Worm (Caenorhabditis elegans) whole organism, L4/young adult: ENCODE data around the gene ZK1086.3.
A peak's percentile ranks its signal among the peaks of the same experiment; 100 is the strongest.

Source experiments
- W03F9.2 ChIP-seq: fragments of 150-350 bp; optimal IDR thresholded peaks from 2 replicates; lab custom pipeline; 2014; ENCODE audit warnings: missing biosample characterization, missing genetic modification characterization
- dao-5 ChIP-seq: sonication (generic microtip); optimal IDR thresholded peaks from 2 replicates; lab custom pipeline; 2016; ENCODE audit warnings: missing genotype, missing genetic modification characterization, moderate library complexity, missing compliant biosample characterization
- him-1 ChIP-seq: sonication (generic microtip); optimal IDR thresholded peaks from 2 replicates; lab custom pipeline; 2016; ENCODE audit warnings: missing genotype, missing genetic modification reagents, missing genetic modification characterization, missing compliant biosample characterization

Gene ZK1086.3

DNA sequence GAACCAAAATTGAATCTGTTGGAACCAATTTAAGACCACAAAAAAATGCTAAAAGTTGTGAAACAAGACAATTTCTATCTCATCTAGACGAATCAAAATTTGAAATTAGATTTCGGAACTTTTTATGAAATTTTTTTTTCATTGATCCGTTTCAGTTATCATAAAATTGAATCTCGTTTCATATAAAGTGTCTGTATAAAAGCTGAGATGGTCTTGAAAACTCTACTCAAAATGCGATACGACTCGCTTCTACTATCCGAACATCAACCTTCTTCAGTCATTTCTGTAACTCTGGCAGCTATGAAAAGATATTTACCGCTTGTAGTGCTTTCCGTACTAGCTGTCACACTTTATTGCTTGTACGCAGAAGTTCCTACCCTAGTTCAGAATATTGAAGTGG, at the start of gene ZK1086.3:
ZK1086.3 (plus strand) TSS at position 301 of the 400 bp plus-strand sequence.
- no peak for TF ChIP-seq dao-5
- TF ChIP-seq W03F9.2 (tag; lab: Kevin White, UChicago) = no peak
- no peak for TF ChIP-seq him-1 (tag; lab: Kevin White, UChicago)

ce11 chrX:13743371-13743770, 47.3 kb upstream of the ZK1086.3 start:
- TF ChIP-seq him-1 (tag; lab: Kevin White, UChicago) (no peak), dao-5 (no peak), W03F9.2 (tag; lab: Kevin White, UChicago) (no peak)

ce11 chrX:13744543-13745113, 46.0 kb upstream of the ZK1086.3 start:
- TF ChIP-seq him-1 (tag; lab: Kevin White, UChicago) (no peak), dao-5 (no peak), W03F9.2 (tag; lab: Kevin White, UChicago) (no peak)

DNA sequence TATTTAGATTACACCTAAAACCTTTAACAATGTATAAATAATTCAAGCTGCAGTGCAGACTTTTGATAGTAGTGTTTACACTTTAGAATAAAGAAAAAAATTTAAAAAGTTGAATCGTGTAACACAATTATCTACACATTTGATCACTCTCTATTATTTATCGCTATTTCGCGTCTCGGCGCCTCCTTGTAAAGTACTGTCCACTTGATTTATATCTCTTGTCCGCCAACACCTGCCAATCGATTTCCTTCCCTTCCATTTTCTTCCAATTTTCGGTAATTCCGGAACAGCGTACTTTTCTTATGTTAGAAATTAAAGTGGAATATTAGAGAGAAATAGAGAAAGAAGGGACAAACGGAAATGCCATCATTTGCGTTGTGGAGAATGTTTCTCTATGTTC, 45.1 kb upstream of the ZK1086.3 start:
- TF ChIP-seq dao-5 = no peak
- TF ChIP-seq W03F9.2 (tag; lab: Kevin White, UChicago) = no peak
- no peak for TF ChIP-seq him-1 (tag; lab: Kevin White, UChicago)

ce11 chrX:13746231-13746630, 44.4 kb upstream of the ZK1086.3 start:
- no peak for TF ChIP-seq him-1 (tag; lab: Kevin White, UChicago)
- no peak for TF ChIP-seq W03F9.2 (tag; lab: Kevin White, UChicago)
- TF ChIP-seq dao-5 = no peak

DNA sequence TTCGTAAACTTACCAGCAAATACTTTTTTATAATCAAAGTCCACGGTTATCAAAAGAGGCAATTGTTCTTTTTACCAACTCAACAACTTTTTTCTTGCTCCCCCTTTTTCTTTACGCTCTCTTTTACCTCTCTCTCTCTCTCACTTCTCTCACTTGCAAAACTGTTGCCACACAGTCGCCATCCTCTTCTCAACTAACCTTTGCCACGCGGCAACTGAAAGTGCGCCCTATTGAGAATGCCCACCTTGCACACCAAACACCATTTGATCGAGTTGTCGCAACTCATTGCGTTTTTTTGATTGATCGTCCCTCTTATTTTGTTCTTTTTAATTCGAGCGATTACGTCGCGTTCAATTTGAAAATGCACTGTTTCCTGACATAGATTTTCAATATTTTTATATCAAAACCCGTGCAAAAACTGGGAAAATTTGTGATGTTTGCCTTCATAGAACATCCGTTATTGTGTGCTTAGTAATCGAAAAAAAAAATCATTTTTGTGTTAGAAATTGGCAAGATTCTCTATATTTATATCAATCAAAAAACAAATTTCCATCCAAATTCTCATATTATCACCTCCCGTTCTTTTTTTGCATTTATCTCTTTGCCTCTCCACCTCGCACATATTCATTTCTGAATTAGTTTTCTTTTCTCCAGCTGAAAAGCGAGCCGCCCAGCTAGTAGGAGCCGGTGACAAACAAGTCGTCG, 43.8 kb upstream of the ZK1086.3 start, which contains the start of gene nhr-71:
nhr-71 (plus strand) TSS at position 655 of the 705 bp plus-strand sequence.
- TF ChIP-seq him-1 (tag; lab: Kevin White, UChicago) = no peak
- no peak for TF ChIP-seq dao-5
- TF ChIP-seq W03F9.2 (tag; lab: Kevin White, UChicago) = no peak

DNA sequence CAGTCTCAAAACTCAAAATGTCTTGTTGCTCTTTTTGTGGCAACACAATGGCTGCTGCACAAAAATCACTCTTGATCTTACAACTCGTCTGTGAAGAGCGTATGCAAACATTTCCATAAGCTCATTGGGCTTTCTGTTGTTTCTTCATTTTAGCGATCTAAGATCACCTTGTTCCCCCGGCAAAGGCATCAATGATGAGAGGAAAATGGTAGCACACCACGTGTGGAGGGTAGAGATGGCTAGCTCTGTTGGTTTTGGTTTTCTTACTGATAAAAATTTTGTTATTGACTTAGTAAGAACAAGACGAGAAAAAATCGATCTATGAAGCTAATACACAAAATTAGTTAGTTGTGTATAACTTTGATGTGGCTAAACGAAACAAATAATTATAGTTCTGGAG, 42.6 kb upstream of the ZK1086.3 start:
- TF ChIP-seq W03F9.2 (tag; lab: Kevin White, UChicago) (no peak), dao-5 (no peak), him-1 (tag; lab: Kevin White, UChicago) (no peak)

DNA sequence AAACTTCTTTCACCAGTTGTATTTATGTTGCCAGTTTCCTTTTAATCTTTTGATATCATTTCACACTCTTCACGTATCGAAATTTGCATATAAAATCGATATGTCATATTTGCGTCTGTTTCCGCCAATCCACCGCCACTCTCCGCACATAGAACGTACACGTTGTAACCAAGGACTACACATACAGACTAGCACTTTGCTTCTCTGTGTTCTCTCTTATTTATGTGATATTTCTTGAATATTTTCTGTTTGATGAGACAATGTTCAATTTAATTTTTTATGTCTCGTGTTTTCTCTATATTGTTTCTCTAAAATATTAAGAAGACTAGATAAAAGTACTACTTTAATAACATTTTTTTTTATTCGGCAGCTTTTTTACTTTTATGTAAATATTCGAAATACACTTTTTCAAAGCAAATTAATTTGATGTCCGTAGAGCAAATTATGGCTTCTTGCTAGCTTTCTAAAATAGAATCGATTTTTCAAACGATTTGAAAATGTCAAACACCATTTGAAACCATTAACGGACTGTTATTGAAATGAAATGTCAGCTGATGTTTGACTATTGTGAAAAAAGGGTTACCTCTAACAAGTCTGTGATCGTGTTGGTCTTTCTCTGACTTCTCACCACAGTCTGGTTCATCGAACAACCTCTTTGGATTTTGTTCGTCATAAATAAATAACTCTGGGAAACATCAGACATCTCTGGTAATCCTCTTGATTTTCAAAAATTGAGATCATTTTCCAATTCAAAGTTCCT, 37.6 kb upstream of the ZK1086.3 start:
- TF ChIP-seq dao-5 = no peak
- TF ChIP-seq W03F9.2 (tag; lab: Kevin White, UChicago) = no peak
- TF ChIP-seq him-1 (tag; lab: Kevin White, UChicago) = no peak

ce11 chrX:13754498-13754897, 36.1 kb upstream of the ZK1086.3 start:
- TF ChIP-seq W03F9.2 (tag; lab: Kevin White, UChicago) = no peak
- peak; percentile 3 for TF ChIP-seq him-1 (tag; lab: Kevin White, UChicago)

ce11 chrX:13755469-13755868, 35.2 kb upstream of the ZK1086.3 start, which contains the start of gene aakb-1:
Gene aakb-1 (plus strand): TSS chrX:13755769.
- no peak for TF ChIP-seq dao-5
- TF ChIP-seq him-1 (tag; lab: Kevin White, UChicago) = no peak
- TF ChIP-seq W03F9.2 (tag; lab: Kevin White, UChicago) = no peak

- TF ChIP-seq him-1 (tag; lab: Kevin White, UChicago) = no peak
- no peak for TF ChIP-seq dao-5
- no peak for TF ChIP-seq W03F9.2 (tag; lab: Kevin White, UChicago)
Observed at ce11 chrX:13759676-13760447, 30.8 kb upstream of the ZK1086.3 start, which contains the start of gene cest-13. Gene cest-13 (plus strand): TSS chrX:13760237.

DNA sequence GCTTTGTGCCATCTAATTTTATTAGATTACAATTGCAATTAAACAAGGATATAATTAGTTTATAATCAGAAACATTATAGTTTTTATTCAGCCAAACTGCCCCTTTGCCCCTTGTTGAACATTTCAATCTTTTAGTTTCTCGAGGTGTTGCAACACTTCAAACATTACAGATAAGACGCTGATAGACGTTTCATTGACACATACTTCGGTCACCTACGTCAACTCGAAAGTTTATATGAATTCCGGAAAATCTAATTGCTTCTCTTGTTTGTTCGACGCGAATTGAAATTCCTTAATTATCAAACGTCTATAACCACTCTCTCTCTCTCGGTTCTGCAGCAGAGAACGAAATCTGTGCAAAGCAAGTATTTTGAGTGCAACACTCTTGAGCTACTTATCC, 23.4 kb upstream of the ZK1086.3 start:
- no peak for TF ChIP-seq W03F9.2 (tag; lab: Kevin White, UChicago)
- TF ChIP-seq dao-5 = no peak
- no peak for TF ChIP-seq him-1 (tag; lab: Kevin White, UChicago)

ce11 chrX:13768562-13768961, 22.1 kb upstream of the ZK1086.3 start:
- peak; percentile 58 for TF ChIP-seq him-1 (tag; lab: Kevin White, UChicago)
- no peak for TF ChIP-seq dao-5
- no peak for TF ChIP-seq W03F9.2 (tag; lab: Kevin White, UChicago)
